Worm (Caenorhabditis elegans) whole organism, L4 larva: Measurements from ENCODE around the gene ZK354.3.

Experiments used
- D1046.2 ChIP-seq: fragments of 200-800 bp; sonication (Bioruptor generic); IDR thresholded peaks from 2 replicates; pipeline ENCODE4 v1.3.6; 2022; ENCODE audit warnings: missing genetic modification characterization, missing compliant biosample characterization
- F10B5.3 ChIP-seq: sonication (generic microtip); optimal IDR thresholded peaks from 2 replicates; lab custom pipeline; 2016; ENCODE audit warnings: mild to moderate bottlenecking, missing genetic modification characterization, missing compliant biosample characterization
- F49E8.2 ChIP-seq: sonication (generic microtip); optimal IDR thresholded peaks from 2 replicates; lab custom pipeline; 2016; ENCODE audit warnings: missing compliant biosample characterization, mild to moderate bottlenecking, missing genetic modification characterization, borderline replicate concordance
- R02D3.7 ChIP-seq: fragments of 150-350 bp; sonication (generic microtip); optimal IDR thresholded peaks from 3 replicates; lab custom pipeline; 2014; ENCODE audit warnings: missing biosample characterization, missing genetic modification characterization
- Y105C5A.15 ChIP-seq: fragments of 200-800 bp; sonication (Bioruptor generic); IDR thresholded peaks from 2 replicates; pipeline ENCODE4 v1.3.6; 2022; ENCODE audit warnings: missing genetic modification characterization, missing compliant biosample characterization
- Y5F2A.4 ChIP-seq: fragments of 200-800 bp; sonication (Bioruptor generic); optimal IDR thresholded peaks from 2 replicates; lab custom pipeline; 2018; ENCODE audit warnings: mild to moderate bottlenecking, missing genetic modification characterization, missing compliant biosample characterization
- Y75B8A.6 ChIP-seq: fragments of 200-800 bp; sonication (Bioruptor generic); IDR thresholded peaks from 2 replicates; pipeline ENCODE4 v1.3.6; 2022; ENCODE audit warnings: missing genetic modification reagents, missing genetic modification characterization, missing compliant biosample characterization
- ZK337.2 ChIP-seq: fragments of 200-800 bp; sonication (Bioruptor generic); IDR thresholded peaks from 2 replicates; pipeline ENCODE4 v1.3.6; 2022; ENCODE audit warnings: missing genetic modification reagents, missing genetic modification characterization, missing compliant biosample characterization
- ZK546.5 ChIP-seq, 2 experiments: sonication (generic microtip); optimal IDR thresholded peaks; 2 replicates each; lab custom pipeline; 2017; ENCODE audit warnings: missing biosample characterization in 2 of 2, missing genetic modification characterization in 2 of 2
- aha-1 ChIP-seq: fragments of 150-350 bp; peaks from one replicate; lab custom pipeline; 2014; ENCODE audit warnings: missing biosample characterization, missing genetic modification characterization
- attf-4 ChIP-seq: sonication (generic microtip); optimal IDR thresholded peaks from 3 replicates; lab custom pipeline; 2017; ENCODE audit warnings: missing biosample characterization, missing genetic modification characterization
- ceh-20 ChIP-seq: fragments of 200-800 bp; sonication (Bioruptor generic); IDR thresholded peaks from 2 replicates; pipeline ENCODE4 v1.3.6; 2022; ENCODE audit warnings: missing genetic modification reagents, missing genetic modification characterization, missing compliant biosample characterization
- ceh-62 ChIP-seq: sonication (generic microtip); optimal IDR thresholded peaks from 2 replicates; lab custom pipeline; 2017; ENCODE audit warnings: missing biosample characterization, missing genetic modification characterization
- cey-2 ChIP-seq: sonication (generic microtip); optimal IDR thresholded peaks from 3 replicates; lab custom pipeline; 2017; ENCODE audit warnings: missing genetic modification characterization, mild to moderate bottlenecking, missing compliant biosample characterization, antibody characterized with exemption, borderline replicate concordance; ENCODE audit not compliant: insufficient read depth
- daf-16 ChIP-seq, 3 experiments: sonication (generic microtip); optimal IDR thresholded peaks; 2 replicates each; lab custom pipeline; 2016 to 2017; ENCODE audit warnings: missing genetic modification characterization in 3 of 3, missing genetic modification reagents in 3 of 3, mild to moderate bottlenecking in 2 of 3, missing compliant biosample characterization in 2 of 3, missing biosample characterization in 1 of 3, moderate library complexity in 1 of 3
- dmd-6 ChIP-seq: fragments of 200-800 bp; sonication (Bioruptor generic); IDR thresholded peaks from 2 replicates; pipeline ENCODE4 v1.3.6; 2022; ENCODE audit warnings: missing genetic modification reagents, missing genetic modification characterization, missing compliant biosample characterization
- dmd-8 ChIP-seq: fragments of 200-800 bp; sonication (Bioruptor generic); IDR thresholded peaks from 2 replicates; pipeline ENCODE4 v1.3.6; 2022; ENCODE audit warnings: missing genetic modification characterization, missing compliant biosample characterization
- gei-8 ChIP-seq: fragments of 200-800 bp; sonication (Bioruptor generic); optimal IDR thresholded peaks from 2 replicates; lab custom pipeline; 2018; ENCODE audit warnings: mild to moderate bottlenecking, missing genetic modification characterization, missing compliant biosample characterization
- hif-1 ChIP-seq, 2 experiments: sonication (generic microtip); optimal IDR thresholded peaks; 2 replicates each; lab custom pipeline; 2016 to 2017; ENCODE audit warnings: missing compliant biosample characterization in 2 of 2, missing genetic modification characterization in 2 of 2, missing genetic modification reagents in 2 of 2, missing genotype in 2 of 2, mild to moderate bottlenecking in 1 of 2
- hlh-30 ChIP-seq: sonication (generic microtip); optimal IDR thresholded peaks from 2 replicates; lab custom pipeline; 2017; ENCODE audit warnings: antibody characterized with exemption, mild to moderate bottlenecking, missing genetic modification characterization, missing compliant biosample characterization; ENCODE audit not compliant: insufficient read depth
- lin-15B ChIP-seq: fragments of 150-350 bp; sonication (generic microtip); optimal IDR thresholded peaks from 3 replicates; lab custom pipeline; 2014; ENCODE audit warnings: missing biosample characterization, missing genetic modification characterization
- lin-39 ChIP-seq: fragments of 150-350 bp; optimal IDR thresholded peaks from 2 replicates; lab custom pipeline; 2014; ENCODE audit warnings: missing biosample characterization, missing genetic modification reagents, missing genetic modification characterization
- madf-5 ChIP-seq, 2 experiments: fragments of 200-800 bp; sonication (Bioruptor generic); IDR thresholded peaks; 2 replicates each; pipeline ENCODE4 v1.3.6; 2022; ENCODE audit warnings: missing compliant biosample characterization in 2 of 2, missing genetic modification characterization in 2 of 2
- mdl-1 ChIP-seq, 2 experiments: fragments of 150-350 bp in 1 of 2; sonication (generic microtip) in 1 of 2; optimal IDR thresholded peaks; 2 replicates each; lab custom pipeline; 2014 to 2017; ENCODE audit warnings: missing biosample characterization in 2 of 2, missing genetic modification characterization in 2 of 2
- mdt-29 ChIP-seq: fragments of 200-800 bp; sonication (Bioruptor generic); IDR thresholded peaks from 2 replicates; pipeline ENCODE4 v1.3.6; 2022; ENCODE audit warnings: missing genetic modification reagents, missing genetic modification characterization, missing compliant biosample characterization
- mxl-3 ChIP-seq: fragments of 200-800 bp; sonication (Bioruptor generic); optimal IDR thresholded peaks from 2 replicates; lab custom pipeline; 2018; ENCODE audit warnings: mild to moderate bottlenecking, missing genetic modification characterization, missing compliant biosample characterization
- nhr-10 ChIP-seq: fragments of 150-350 bp; optimal IDR thresholded peaks from 2 replicates; lab custom pipeline; 2014; ENCODE audit warnings: missing biosample characterization, missing genetic modification characterization
- nhr-102 ChIP-seq: sonication (generic microtip); optimal IDR thresholded peaks from 2 replicates; lab custom pipeline; 2016; ENCODE audit warnings: mild to moderate bottlenecking, missing genetic modification characterization, moderate library complexity, missing compliant biosample characterization
- nhr-111 ChIP-seq: fragments of 200-800 bp; sonication (Bioruptor generic); optimal IDR thresholded peaks from 2 replicates; lab custom pipeline; 2018; ENCODE audit warnings: mild to moderate bottlenecking, missing genetic modification characterization, missing compliant biosample characterization
- nhr-25 ChIP-seq: sonication (generic microtip); optimal IDR thresholded peaks from 2 replicates; lab custom pipeline; 2017; ENCODE audit warnings: missing genetic modification characterization, mild to moderate bottlenecking, missing compliant biosample characterization, antibody characterized with exemption, moderate library complexity, borderline replicate concordance; ENCODE audit not compliant: insufficient read depth
- nhr-28 ChIP-seq: fragments of 150-350 bp; optimal IDR thresholded peaks from 2 replicates; lab custom pipeline; 2014; ENCODE audit warnings: missing biosample characterization, missing genetic modification characterization
- nhr-6 ChIP-seq: fragments of 150-350 bp; optimal IDR thresholded peaks from 2 replicates; lab custom pipeline; 2014; ENCODE audit warnings: missing biosample characterization, missing genetic modification characterization
- pha-4 ChIP-seq, 2 experiments: fragments of 150-350 bp in 1 of 2; fragments of 200-800 bp in 1 of 2; sonication (Bioruptor generic) in 1 of 2; IDR thresholded peaks in 1 of 2; optimal IDR thresholded peaks in 1 of 2; 2 replicates each; pipeline versions ENCODE4 v1.3.6 to Lab custom; 2014 to 2022; ENCODE audit warnings: missing genetic modification characterization in 2 of 2, missing genetic modification reagents in 2 of 2, missing biosample characterization in 1 of 2, missing compliant biosample characterization in 1 of 2
- pqm-1 ChIP-seq: sonication (generic microtip); optimal IDR thresholded peaks from 2 replicates; lab custom pipeline; 2017; ENCODE audit warnings: missing biosample characterization, missing genetic modification characterization
- skn-1 ChIP-seq: fragments of 150-350 bp; optimal IDR thresholded peaks from 2 replicates; lab custom pipeline; 2014; ENCODE audit warnings: missing biosample characterization, missing genetic modification characterization
- snpc-1.2 ChIP-seq: fragments of 200-800 bp; sonication (Bioruptor generic); IDR thresholded peaks from 2 replicates; pipeline ENCODE4 v1.3.6; 2022; ENCODE audit warnings: missing genetic modification reagents, missing genetic modification characterization, missing compliant biosample characterization
- snpc-4 ChIP-seq: fragments of 150-350 bp; optimal IDR thresholded peaks from 2 replicates; lab custom pipeline; 2014; ENCODE audit warnings: missing biosample characterization, missing genetic modification characterization
- unc-39 ChIP-seq: sonication (generic microtip); optimal IDR thresholded peaks from 2 replicates; lab custom pipeline; 2017; ENCODE audit warnings: missing biosample characterization, missing genetic modification characterization
- zag-1 ChIP-seq: fragments of 150-350 bp; optimal IDR thresholded peaks from 2 replicates; lab custom pipeline; 2014; ENCODE audit warnings: missing biosample characterization, missing genetic modification characterization
- zip-2 ChIP-seq: fragments of 150-350 bp; optimal IDR thresholded peaks from 2 replicates; lab custom pipeline; 2014; ENCODE audit warnings: missing biosample characterization, missing genetic modification characterization

The ZK354.3 gene

DNA sequence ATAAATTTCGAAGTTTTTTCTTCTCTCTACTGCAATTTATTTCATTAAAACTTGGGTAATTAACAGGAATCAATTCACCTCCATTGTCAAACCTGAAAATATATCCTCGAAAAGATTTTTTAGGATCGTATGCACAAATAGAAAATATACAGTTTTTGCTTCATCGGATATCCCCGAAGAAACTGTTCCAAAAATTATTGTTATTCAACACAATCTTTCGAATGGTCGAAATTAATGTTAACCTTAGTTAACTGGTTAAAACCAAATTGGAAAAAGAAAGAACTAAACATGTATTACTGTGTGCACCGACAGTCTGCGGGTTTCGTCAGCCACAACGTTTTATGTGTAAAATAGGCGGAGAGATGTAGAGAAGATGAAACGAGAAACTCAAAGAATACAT, 7.3 kb downstream of the ZK354.3 start (continued):
- TF ChIP-seq pha-4 (GFP tag; IDR thresholded peaks at IDR 0.05; lab: Robert Waterston, UW) (no peak), pha-4 (tag; optimal IDR thresholded peaks at IDR 0.05; lab: Kevin White, UChicago) (no peak), nhr-6 (tag; lab: Kevin White, UChicago) (no peak), nhr-25 (peak; percentile 22), zag-1 (tag; lab: Kevin White, UChicago) (no peak), nhr-10 (no peak), snpc-4 (peak; percentile 78)

- TF ChIP-seq dmd-6 = no peak
- TF ChIP-seq daf-16 (GFP tag; optimal IDR thresholded peaks at IDR 0.05; lab: Kevin White, UChicago) = no peak
- peak; percentile 5 for TF ChIP-seq daf-16 (tag; optimal IDR thresholded peaks at IDR 0.05; lab: Kevin White, UChicago)
- TF ChIP-seq mdl-1 (tag; optimal IDR thresholded peaks at IDR 0.05; lab: Kevin White, UChicago) = no peak
- peak; percentile 61 for TF ChIP-seq aha-1 (tag; lab: Kevin White, UChicago)
- peak; percentile 86 for TF ChIP-seq nhr-28 (tag; lab: Kevin White, UChicago)
- TF ChIP-seq snpc-1.2 (GFP tag; lab: Robert Waterston, UW) = no peak
- peak; percentile 51 for TF ChIP-seq pqm-1
Measured at ce11 chrIV:5318835-5319303, 9.0 kb downstream of the ZK354.3 start, which contains the start of gene slc-46A. Gene slc-46A, plus strand, starts transcription at chrIV:5319253.

ce11 chrIV:5326144-5326543, 16.3 kb downstream of the ZK354.3 start, which contains the start of gene Y4C6B.4:
Gene Y4C6B.4, plus strand, starts transcription at chrIV:5326444.
- no peak for TF ChIP-seq ZK337.2
- no peak for TF ChIP-seq dmd-8
- TF ChIP-seq nhr-102 = no peak
- no peak for TF ChIP-seq zip-2 (tag; lab: Kevin White, UChicago)
- TF ChIP-seq ZK546.5 (tag; optimal IDR thresholded peaks at IDR 0.05; lab: Kevin White, UChicago) = no peak
- TF ChIP-seq hif-1 (tag; optimal IDR thresholded peaks at IDR 0.05; lab: Kevin White, UChicago) = no peak

DNA sequence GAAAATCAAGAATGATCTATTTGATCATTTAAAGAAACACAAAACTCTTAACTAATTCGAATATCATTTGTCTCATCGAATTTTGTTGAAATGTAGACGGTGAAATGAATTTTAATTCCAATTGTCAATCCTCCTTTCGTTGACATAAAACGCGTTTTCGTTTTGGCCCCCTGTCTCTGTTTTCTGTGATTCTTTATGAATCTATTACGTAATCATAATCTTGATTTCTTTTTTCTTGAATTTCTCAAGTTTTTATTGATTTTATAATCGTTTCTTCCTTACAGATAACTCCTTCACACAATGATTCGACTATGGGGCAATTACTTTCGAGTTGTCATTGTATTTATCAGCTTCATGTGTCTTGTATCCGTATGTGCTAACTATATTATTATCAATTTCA, 22.3 kb downstream of the ZK354.3 start, which contains the start of gene Y4C6B.3:
Gene Y4C6B.3, plus strand, starts transcription at position 301 of the 400 bp plus-strand sequence.
- TF ChIP-seq nhr-111 (GFP tag; lab: Kevin White, UChicago) = no peak
- TF ChIP-seq R02D3.7 = no peak
- TF ChIP-seq lin-15B (tag; lab: Kevin White, UChicago) = no peak
- TF ChIP-seq Y5F2A.4 = no peak
- TF ChIP-seq ceh-62 (tag; lab: Kevin White, UChicago) = no peak
- TF ChIP-seq, all 104 proteins: peak for 0

DNA sequence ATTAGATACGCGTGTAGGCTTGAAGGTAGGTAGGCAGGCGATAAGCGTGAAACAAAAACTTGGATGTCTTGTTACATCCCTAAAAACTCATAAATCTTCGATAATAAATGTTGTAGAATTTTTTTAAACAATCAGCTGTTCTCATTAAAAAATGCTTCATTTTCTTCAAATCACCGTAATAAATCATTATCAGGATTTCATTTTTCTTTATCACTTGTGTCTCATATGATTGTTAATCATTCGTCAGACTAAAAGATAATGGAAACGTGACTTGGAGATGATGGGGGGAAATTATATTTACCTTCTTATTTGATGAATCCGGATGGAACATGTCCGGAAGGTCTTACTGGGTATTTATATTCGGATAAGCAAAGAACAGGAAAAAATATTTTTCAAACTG, 23.6 kb downstream of the ZK354.3 start:
- TF ChIP-seq nhr-28 (tag; lab: Kevin White, UChicago) (peak; percentile 13), snpc-4 (no peak), ceh-20 (GFP tag; lab: Robert Waterston, UW) (peak; percentile 31; the same call in 1 of the 2 replicates), madf-5 (GFP tag; IDR thresholded peaks at IDR 0.05; lab: Robert Waterston, UW) (no peak), Y5F2A.4 (no peak), attf-4 (tag; lab: Kevin White, UChicago) (no peak), mdl-1 (tag; optimal IDR thresholded peaks at IDR 0.05; lab: Kevin White, UChicago) (peak in 1 of 2 experiments; percentile 38), hlh-30 (peak; percentile 45)

ce11 chrIV:5334518-5334917, 24.7 kb downstream of the ZK354.3 start:
- TF ChIP-seq lin-39 (tag; lab: Kevin White, UChicago) (no peak), Y75B8A.6 (GFP tag; lab: Robert Waterston, UW) (no peak), ZK337.2 (peak; percentile 71), D1046.2 (GFP tag; lab: Robert Waterston, UW) (no peak), mxl-3 (GFP tag; lab: Kevin White, UChicago) (peak; percentile 25), lin-15B (tag; lab: Kevin White, UChicago) (no peak), nhr-6 (tag; lab: Kevin White, UChicago) (no peak), Y105C5A.15 (GFP tag; lab: Robert Waterston, UW) (0 out of 2 replicates have a peak, but pooled peaks have one; percentile 41), F10B5.3 (tag; lab: Kevin White, UChicago) (no peak), F49E8.2 (no peak), Y5F2A.4 (peak; percentile 23), hif-1 (tag; optimal IDR thresholded peaks at IDR 0.05; lab: Kevin White, UChicago) (peak in 1 of 2 experiments; percentile 34), gei-8 (GFP tag; lab: Kevin White, UChicago) (peak; percentile 24), skn-1 (tag; lab: Kevin White, UChicago) (no peak), mdt-29 (GFP tag; lab: Robert Waterston, UW) (no peak), dmd-6 (peak; percentile 58), cey-2 (tag; lab: Kevin White, UChicago) (no peak), unc-39 (no peak)
